Worm (Caenorhabditis elegans): ENCODE data around the gene gpa-12.

ce11 chrX:9243257-9243656 is at the start of gene gpa-12:
- TF ChIP-seq T22C8.4 (GFP tag; IDR thresholded peaks at IDR 0.05) (no peak), ref-1 (GFP tag; conservative IDR thresholded peaks at IDR 0.05) (no peak), ztf-23 (GFP tag; IDR thresholded peaks at IDR 0.05) (no peak), flt-1 (GFP tag; IDR thresholded peaks at IDR 0.05) (no peak), cog-1 (tag; optimal IDR thresholded peaks at IDR 0.05) (no peak), med-1 (GFP tag; optimal IDR thresholded peaks at IDR 0.05; ENCODE audit: insufficient read depth) (no peak), klf-2 (GFP tag; conservative IDR thresholded peaks at IDR 0.05) (no peak), ztf-29 (GFP tag; IDR thresholded peaks at IDR 0.05) (no peak), tab-1 (GFP tag; IDR thresholded peaks at IDR 0.05) (no peak)
